Worm (Caenorhabditis elegans) whole organism, midembryonic: ENCODE data around the gene arrd-7.
A peak's percentile ranks its signal among the peaks of the same experiment; 100 is the strongest.

ENCODE experiments used
- flt-1 ChIP-seq: fragments of 200-800 bp; sonication (Bioruptor generic); IDR thresholded peaks from 2 replicates; pipeline ENCODE4 v1.3.6; 2022; ENCODE audit warnings: missing genetic modification characterization, missing compliant biosample characterization
- ref-1 ChIP-seq: fragments of 200-800 bp; sonication (Bioruptor generic); conservative IDR thresholded peaks from 2 replicates; pipeline ENCODE4 v1.3.6; 2022; ENCODE audit warnings: missing genetic modification reagents, missing genetic modification characterization, missing compliant biosample characterization

- no peak for TF ChIP-seq ref-1 (GFP tag; lab: Robert Waterston, UW)
- peak; percentile 61; the same call in 1 of the 2 replicates for TF ChIP-seq flt-1 (GFP tag; lab: Robert Waterston, UW)
Measured at ce11 chrII:12102365-12102764, 39.9 kb upstream of the arrd-7 start.
